Fruit fly (Drosophila melanogaster) S2 (cell line): ENCODE results near the gene Kul.

Experiments
- CG8478 ChIP-seq: fragments of >200 bp; optimal IDR thresholded peaks from 2 replicates; lab custom pipeline; 2018
- CTCF ChIP-seq, 2 experiments: fragments of >200 bp; optimal IDR thresholded peaks; 2 replicates each; lab custom pipeline; 2018

The Kul gene

dm6 chr3R:29762297-29762696 is 36.7 kb downstream of the Kul start:
- no peak for TF ChIP-seq CTCF (optimal IDR thresholded peaks at IDR 0.05; lab: Kevin White, UChicago)
- no peak for TF ChIP-seq CG8478 (lab: Kevin White, UChicago)

dm6 chr3R:29763154-29763553 is 37.5 kb downstream of the Kul start:
- no peak for TF ChIP-seq CTCF (optimal IDR thresholded peaks at IDR 0.05; lab: Kevin White, UChicago)
- TF ChIP-seq CG8478 (lab: Kevin White, UChicago) = no peak

dm6 chr3R:29763804-29764203 is 38.2 kb downstream of the Kul start:
- TF ChIP-seq CTCF (optimal IDR thresholded peaks at IDR 0.05; lab: Kevin White, UChicago) (no peak), CG8478 (lab: Kevin White, UChicago) (no peak)

DNA sequence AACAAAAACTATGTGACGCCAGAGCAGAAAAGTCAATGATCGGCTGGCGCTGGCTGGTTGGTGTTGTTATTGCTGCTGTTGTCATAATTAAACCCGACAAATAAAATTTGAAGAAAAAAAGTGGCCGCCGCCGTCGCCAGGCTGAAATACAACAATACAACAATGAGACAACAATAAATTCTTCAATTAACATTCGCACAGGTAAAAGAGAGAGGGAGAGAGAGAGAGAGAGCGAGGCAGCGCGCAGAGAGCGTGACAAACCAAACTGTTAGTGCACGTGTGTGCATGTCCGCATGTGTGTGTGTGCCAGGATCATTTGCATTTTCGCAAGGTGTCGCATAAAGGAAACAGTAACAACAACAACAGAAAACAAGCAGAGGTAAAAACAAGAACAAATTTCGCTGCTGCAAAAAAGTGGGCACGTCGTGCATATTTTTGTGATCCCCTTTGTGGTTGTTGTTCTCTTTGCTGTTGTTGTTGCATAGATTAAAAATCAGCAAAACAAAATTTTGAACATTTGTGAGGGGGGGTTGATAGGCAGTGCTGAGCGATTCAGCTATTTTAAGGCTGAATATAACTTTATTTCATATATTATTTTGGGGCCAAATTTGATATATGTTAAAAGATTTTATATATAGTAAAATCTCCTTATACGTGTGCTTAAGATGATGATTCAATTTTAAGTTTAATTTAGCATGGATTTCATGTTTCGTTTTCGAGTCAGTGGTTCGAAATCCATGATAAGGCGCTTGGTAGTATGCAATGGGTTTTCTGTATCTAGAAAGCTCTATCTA is 38.8 kb downstream of the Kul start:
- no peak for TF ChIP-seq CTCF (optimal IDR thresholded peaks at IDR 0.05; lab: Kevin White, UChicago)

DNA sequence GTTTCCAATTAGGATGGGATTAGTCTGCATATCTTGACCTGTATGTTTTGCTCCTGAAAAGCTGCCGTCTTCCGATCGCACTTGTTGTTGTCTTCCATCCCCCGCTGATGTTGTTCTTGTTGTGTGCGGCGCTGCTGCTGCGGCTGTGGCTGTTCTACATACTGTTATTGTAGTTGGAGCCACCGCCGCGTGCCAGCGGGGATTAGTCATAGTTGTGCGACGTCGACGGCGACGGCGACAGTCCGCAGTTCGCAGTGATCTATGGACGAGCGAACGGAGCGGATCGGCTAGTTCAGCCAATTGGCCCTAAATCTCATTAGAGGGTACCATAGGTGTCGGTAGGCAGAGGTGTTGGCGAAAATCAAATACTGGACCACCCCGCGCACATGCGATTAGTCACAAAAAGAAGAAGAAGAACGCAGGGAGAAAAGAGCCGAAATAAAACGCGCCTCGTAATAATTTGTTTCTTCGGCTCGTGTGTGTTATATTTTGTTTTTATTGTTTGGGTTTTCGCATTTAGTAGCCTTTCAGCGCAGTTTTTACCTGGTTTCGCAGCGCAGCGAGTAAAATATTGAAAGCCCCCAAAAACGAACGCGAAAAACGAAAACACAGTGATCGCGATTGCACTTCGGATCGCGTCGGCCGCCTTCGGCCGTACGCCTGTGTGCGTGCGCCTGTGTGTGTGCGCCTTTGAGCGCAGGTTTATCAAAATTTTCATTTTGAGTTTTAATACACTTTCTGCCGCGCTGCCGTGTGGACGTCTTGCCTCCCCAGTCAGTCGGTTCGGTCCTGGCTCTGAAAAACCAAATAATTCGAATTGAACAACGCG is 39.9 kb downstream of the Kul start, which contains the start of gene kay:
Gene kay (plus strand): TSS at position 729 of the 829 bp plus-strand sequence.
- TF ChIP-seq CTCF (optimal IDR thresholded peaks at IDR 0.05; lab: Kevin White, UChicago) = no peak
- TF ChIP-seq CG8478 (lab: Kevin White, UChicago) = no peak

DNA sequence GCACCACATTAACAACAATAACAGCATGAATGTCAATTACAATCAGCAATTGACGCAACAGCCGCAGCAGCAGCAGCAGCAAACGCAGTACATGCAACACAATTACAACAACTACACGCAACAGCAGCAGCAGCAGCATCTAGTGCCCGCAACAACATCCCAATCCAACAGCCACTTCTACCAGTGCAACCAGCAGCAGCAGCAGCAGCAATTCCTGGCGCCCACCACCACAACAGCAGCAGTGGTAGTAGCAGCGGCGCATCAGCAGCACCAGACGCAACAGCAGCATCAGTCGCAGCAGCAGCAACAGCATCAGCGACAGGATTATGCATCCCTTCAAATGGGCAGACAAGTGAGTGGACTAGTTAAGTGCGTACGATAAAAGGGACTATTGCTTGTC is 41.6 kb downstream of the Kul start:
- TF ChIP-seq CTCF (optimal IDR thresholded peaks at IDR 0.05; lab: Kevin White, UChicago) = no peak
- TF ChIP-seq CG8478 (lab: Kevin White, UChicago) = no peak

DNA sequence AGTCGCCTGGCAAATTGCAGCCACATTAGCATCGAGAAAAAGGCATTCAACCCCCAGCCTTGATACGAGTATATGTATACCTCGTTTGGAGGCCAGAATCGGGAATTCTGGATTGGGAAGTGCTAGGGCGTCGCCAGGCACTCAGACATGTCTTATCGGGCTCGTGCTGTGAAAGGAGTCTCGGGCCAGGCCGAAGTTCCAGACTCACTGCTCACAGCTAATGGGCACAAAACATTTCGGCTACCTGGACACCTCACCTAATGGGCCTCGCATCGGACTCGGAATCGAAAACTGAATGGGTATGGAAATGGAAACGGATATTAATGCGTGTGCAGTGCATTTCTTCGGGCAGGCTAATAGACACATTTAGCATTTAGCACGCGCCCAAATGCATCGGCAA is 45.3 kb downstream of the Kul start:
- no peak for TF ChIP-seq CG8478 (lab: Kevin White, UChicago)
- TF ChIP-seq CTCF (optimal IDR thresholded peaks at IDR 0.05; lab: Kevin White, UChicago) = no peak

DNA sequence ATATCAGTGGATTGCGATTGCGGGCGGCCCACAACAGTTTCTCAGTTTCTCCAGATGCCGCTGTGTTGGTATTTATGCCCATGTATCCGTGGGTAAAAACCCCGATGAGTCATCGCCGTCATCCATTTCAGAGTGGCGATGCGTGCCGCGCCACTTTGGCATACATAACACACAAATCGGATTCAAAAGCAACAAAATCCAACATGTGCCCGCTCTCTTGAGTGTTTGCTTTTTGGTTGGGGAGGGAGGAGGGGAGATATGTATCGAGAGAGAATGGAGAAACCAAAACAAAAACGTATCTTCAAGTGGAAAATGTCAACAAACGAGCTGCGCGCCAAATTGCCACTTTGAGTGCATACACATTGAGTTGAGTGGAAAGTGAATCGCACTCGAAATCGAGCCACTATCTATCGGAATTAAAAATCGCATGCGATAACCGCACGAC is 46.0 kb downstream of the Kul start:
- TF ChIP-seq CG8478 (lab: Kevin White, UChicago) = peak; percentile 22
- no peak for TF ChIP-seq CTCF (optimal IDR thresholded peaks at IDR 0.05; lab: Kevin White, UChicago)

dm6 chr3R:29772090-29772794 is 46.6 kb downstream of the Kul start:
- TF ChIP-seq CG8478 (lab: Kevin White, UChicago) (no peak), CTCF (optimal IDR thresholded peaks at IDR 0.05; lab: Kevin White, UChicago) (no peak)

DNA sequence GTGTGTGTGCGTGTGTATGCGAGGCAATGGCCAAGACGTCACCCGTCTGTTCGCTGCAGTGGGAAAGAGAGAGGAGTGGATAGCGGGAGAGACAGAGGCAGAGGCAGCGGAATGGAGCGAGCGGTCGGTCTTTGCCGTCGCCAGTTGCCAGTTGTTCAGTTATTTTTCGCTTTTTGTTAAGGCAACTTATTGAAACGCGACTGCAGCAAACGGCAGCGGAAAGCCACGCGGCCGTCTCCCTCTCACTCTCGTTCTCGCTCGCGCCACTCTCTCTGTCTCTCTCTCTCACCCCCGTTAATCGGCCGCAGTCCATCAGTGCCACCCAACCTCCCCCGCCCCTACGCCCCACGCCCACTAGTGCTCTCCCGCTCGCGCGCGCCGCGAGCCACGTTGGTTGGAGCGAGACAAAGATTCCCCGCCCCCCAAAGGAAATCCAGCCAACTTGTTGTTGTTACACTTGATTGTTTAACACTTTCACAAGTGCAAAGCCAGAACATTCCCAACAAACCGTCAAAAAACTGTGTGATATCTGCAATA is 47.2 kb downstream of the Kul start:
- TF ChIP-seq CG8478 (lab: Kevin White, UChicago) (peak; percentile 88), CTCF (optimal IDR thresholded peaks at IDR 0.05; lab: Kevin White, UChicago) (peak in 1 of 2 experiments; percentile 2)

dm6 chr3R:29773833-29774324 is 48.2 kb downstream of the Kul start:
- no peak for TF ChIP-seq CTCF (optimal IDR thresholded peaks at IDR 0.05; lab: Kevin White, UChicago)
- no peak for TF ChIP-seq CG8478 (lab: Kevin White, UChicago)

DNA sequence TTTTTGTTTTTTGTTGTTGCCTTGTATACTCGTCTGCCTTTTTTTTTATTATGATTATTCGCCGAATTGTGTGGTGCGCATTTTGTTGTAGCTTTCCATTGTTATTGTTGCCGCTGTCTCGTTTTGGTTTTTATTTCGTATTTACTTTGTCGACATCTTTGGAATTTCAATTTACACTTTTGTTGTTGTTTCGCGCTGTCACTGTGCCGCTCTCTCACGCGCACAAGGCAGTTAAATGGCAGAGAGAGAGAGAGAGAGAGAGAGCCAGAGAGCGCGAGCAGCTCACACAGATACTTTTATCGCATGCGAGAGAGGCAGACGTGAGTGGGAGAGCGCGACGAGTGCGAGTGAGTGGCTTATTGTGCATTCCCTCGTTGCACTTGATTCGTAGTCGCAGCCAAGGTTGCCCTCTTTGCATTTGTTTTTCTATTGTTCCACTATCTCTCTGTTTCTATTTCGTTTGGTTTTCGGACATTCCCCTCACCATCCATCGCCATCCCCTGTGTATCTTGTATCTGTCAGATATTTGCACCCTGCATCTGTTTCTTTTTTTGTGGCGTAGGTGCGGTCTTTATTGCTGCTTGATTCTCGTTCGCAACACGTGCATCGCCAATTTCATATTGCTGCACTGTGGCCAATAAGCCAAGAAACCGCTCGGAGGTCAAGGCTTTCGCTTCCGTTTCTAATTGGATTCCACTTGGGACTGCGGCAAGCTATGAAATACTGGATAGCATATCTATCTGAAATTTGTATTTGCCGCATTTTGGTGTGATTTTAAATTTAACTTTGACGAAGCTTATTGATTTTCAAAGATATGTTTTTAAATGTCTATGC is 48.9 kb downstream of the Kul start:
- peak; percentile 8 for TF ChIP-seq CG8478 (lab: Kevin White, UChicago)
- TF ChIP-seq CTCF (optimal IDR thresholded peaks at IDR 0.05; lab: Kevin White, UChicago) = peak in 1 of 2 experiments; percentile 8
